Worm (Caenorhabditis elegans) whole organism, mixed stage, embryonic: ENCODE data around the gene F59A1.11.

Experiments used
- M03D4.4 ChIP-seq: sonication (generic microtip); optimal IDR thresholded peaks from 2 replicates; lab custom pipeline; 2017; ENCODE audit warnings: mild to moderate bottlenecking, missing genetic modification characterization, missing compliant biosample characterization
- bed-3 ChIP-seq: fragments of 200-800 bp; sonication (Bioruptor generic); optimal IDR thresholded peaks from 3 replicates; lab custom pipeline; 2018; ENCODE audit warnings: mild to moderate bottlenecking, missing genetic modification characterization, moderate library complexity, missing compliant biosample characterization
- blmp-1 ChIP-seq: fragments of 150-350 bp; optimal IDR thresholded peaks from 2 replicates; lab custom pipeline; 2014; ENCODE audit warnings: missing biosample characterization, missing genetic modification characterization
- ceh-39 ChIP-seq: fragments of 150-350 bp; optimal IDR thresholded peaks from 2 replicates; lab custom pipeline; 2014; ENCODE audit warnings: missing biosample characterization, missing genetic modification characterization
- ceh-43 ChIP-seq: fragments of 200-800 bp; sonication (Bioruptor generic); optimal IDR thresholded peaks from 2 replicates; lab custom pipeline; 2018; ENCODE audit warnings: mild to moderate bottlenecking, missing genetic modification characterization, moderate library complexity, missing compliant biosample characterization
- ceh-83 ChIP-seq: fragments of 200-800 bp; sonication (Bioruptor generic); optimal IDR thresholded peaks from 2 replicates; lab custom pipeline; 2018; ENCODE audit warnings: mild to moderate bottlenecking, missing genetic modification characterization, missing compliant biosample characterization
- ces-1 ChIP-seq: fragments of 150-350 bp; optimal IDR thresholded peaks from 2 replicates; lab custom pipeline; 2014; ENCODE audit warnings: missing biosample characterization, missing genetic modification reagents, missing genetic modification characterization
- drap-1 ChIP-seq: fragments of 200-800 bp; sonication (Bioruptor generic); optimal IDR thresholded peaks from 3 replicates; lab custom pipeline; 2018; ENCODE audit warnings: mild to moderate bottlenecking, missing genetic modification characterization, missing compliant biosample characterization
- elt-1 ChIP-seq: sonication (generic microtip); optimal IDR thresholded peaks from 2 replicates; lab custom pipeline; 2017; ENCODE audit warnings: missing genetic modification characterization, mild to moderate bottlenecking, missing compliant biosample characterization, antibody characterized with exemption, moderate library complexity, borderline replicate concordance; ENCODE audit not compliant: insufficient read depth
- elt-3 ChIP-seq: fragments of 150-350 bp; optimal IDR thresholded peaks from 2 replicates; lab custom pipeline; 2014; ENCODE audit warnings: missing biosample characterization, missing genetic modification characterization
- flh-1 ChIP-seq: fragments of 200-800 bp; sonication (Bioruptor generic); optimal IDR thresholded peaks from 2 replicates; lab custom pipeline; 2018; ENCODE audit warnings: mild to moderate bottlenecking, missing genetic modification characterization, moderate library complexity, missing compliant biosample characterization
- ham-2 ChIP-seq: fragments of 200-800 bp; sonication (Bioruptor generic); optimal IDR thresholded peaks from 2 replicates; lab custom pipeline; 2018; ENCODE audit warnings: mild to moderate bottlenecking, missing genetic modification characterization, missing compliant biosample characterization
- lin-13 ChIP-seq: fragments of 150-350 bp; optimal IDR thresholded peaks from 2 replicates; lab custom pipeline; 2014; ENCODE audit warnings: missing biosample characterization, missing genetic modification characterization
- lin-32 ChIP-seq: fragments of 200-800 bp; sonication (Bioruptor generic); optimal IDR thresholded peaks from 2 replicates; lab custom pipeline; 2018; ENCODE audit warnings: mild to moderate bottlenecking, missing genetic modification characterization, missing compliant biosample characterization
- lsy-2 ChIP-seq: fragments of 150-350 bp; optimal IDR thresholded peaks from 2 replicates; lab custom pipeline; 2014; ENCODE audit warnings: missing biosample characterization, missing genetic modification characterization
- mab-5 ChIP-seq: fragments of 150-350 bp; optimal IDR thresholded peaks from 2 replicates; lab custom pipeline; 2014; ENCODE audit warnings: missing biosample characterization, missing genetic modification characterization
- mep-1 ChIP-seq: fragments of 150-350 bp; optimal IDR thresholded peaks from 2 replicates; lab custom pipeline; 2017; ENCODE audit warnings: missing biosample characterization, missing genetic modification reagents, missing genetic modification characterization, inconsistent platforms
- mls-2 ChIP-seq: sonication (generic microtip); optimal IDR thresholded peaks from 2 replicates; lab custom pipeline; 2016; ENCODE audit warnings: mild to moderate bottlenecking, missing genetic modification characterization, moderate library complexity, missing compliant biosample characterization
- nhr-12 ChIP-seq: fragments of 150-350 bp; optimal IDR thresholded peaks from 2 replicates; lab custom pipeline; 2014; ENCODE audit warnings: missing biosample characterization, missing genetic modification characterization
- nhr-2 ChIP-seq: fragments of 150-350 bp; optimal IDR thresholded peaks from 2 replicates; lab custom pipeline; 2014; ENCODE audit warnings: missing biosample characterization, missing genetic modification characterization
- nhr-237 ChIP-seq: fragments of 150-350 bp; optimal IDR thresholded peaks from 2 replicates; lab custom pipeline; 2014; ENCODE audit warnings: missing biosample characterization, missing genetic modification characterization
- nhr-28 ChIP-seq: fragments of 150-350 bp; optimal IDR thresholded peaks from 2 replicates; lab custom pipeline; 2014; ENCODE audit warnings: missing biosample characterization, missing genetic modification characterization
- nhr-76 ChIP-seq: sonication (generic microtip); optimal IDR thresholded peaks from 2 replicates; lab custom pipeline; 2017; ENCODE audit warnings: missing biosample characterization, missing genetic modification characterization
- pha-4 ChIP-seq: fragments of 150-350 bp; optimal IDR thresholded peaks from 2 replicates; lab custom pipeline; 2018; ENCODE audit warnings: missing biosample characterization, missing genetic modification reagents, missing genetic modification characterization
- sem-2 ChIP-seq: fragments of 200-800 bp; sonication (Bioruptor generic); optimal IDR thresholded peaks from 2 replicates; lab custom pipeline; 2018; ENCODE audit warnings: mild to moderate bottlenecking, missing genetic modification characterization, missing compliant biosample characterization
- snpc-4 ChIP-seq: fragments of 150-350 bp; optimal IDR thresholded peaks from 2 replicates; lab custom pipeline; 2014; ENCODE audit warnings: missing biosample characterization, missing genetic modification characterization
- sptf-1 ChIP-seq: sonication (generic microtip); optimal IDR thresholded peaks from 2 replicates; lab custom pipeline; 2017; ENCODE audit warnings: mild to moderate bottlenecking, missing genetic modification characterization, moderate library complexity, missing compliant biosample characterization
- unc-120 ChIP-seq: sonication (generic microtip); optimal IDR thresholded peaks from 2 replicates; lab custom pipeline; 2017; ENCODE audit warnings: missing genetic modification characterization, missing compliant biosample characterization; ENCODE audit not compliant: poor library complexity, severe bottlenecking
- unc-39 ChIP-seq: fragments of 150-350 bp; optimal IDR thresholded peaks from 2 replicates; lab custom pipeline; 2014; ENCODE audit warnings: missing biosample characterization, missing genetic modification characterization
- unc-62 ChIP-seq: fragments of 150-350 bp; optimal IDR thresholded peaks from 2 replicates; lab custom pipeline; 2014; ENCODE audit warnings: missing biosample characterization, missing genetic modification reagents, missing genetic modification characterization
- zip-8 ChIP-seq: fragments of 150-350 bp; optimal IDR thresholded peaks from 2 replicates; lab custom pipeline; 2014; ENCODE audit warnings: missing biosample characterization, missing genetic modification characterization
- ztf-11 ChIP-seq: fragments of 150-350 bp; optimal IDR thresholded peaks from 2 replicates; lab custom pipeline; 2014; ENCODE audit warnings: missing biosample characterization, missing genetic modification characterization

F59A1.11 gene

ce11 chrV:17660003-17660402 is 5.8 kb downstream of the F59A1.11 start, which contains the start of gene dgat-2:
TSS of gene dgat-2 (plus strand) at chrV:17660303.
- TF ChIP-seq ceh-43 (GFP tag; lab: Kevin White, UChicago) (no peak), bed-3 (no peak), ces-1 (GFP tag; lab: Kevin White, UChicago) (no peak), ceh-39 (tag; lab: Kevin White, UChicago) (no peak), nhr-2 (no peak), pha-4 (tag; lab: Kevin White, UChicago) (no peak), mls-2 (tag; lab: Kevin White, UChicago) (no peak), elt-3 (no peak), flh-1 (GFP tag; lab: Kevin White, UChicago) (no peak), lin-13 (no peak), snpc-4 (tag; lab: Kevin White, UChicago) (no peak), mep-1 (no peak), zip-8 (tag; lab: Kevin White, UChicago) (no peak), unc-120 (tag; lab: Kevin White, UChicago) (no peak), unc-39 (tag; lab: Kevin White, UChicago) (no peak), drap-1 (no peak), M03D4.4 (tag; lab: Kevin White, UChicago) (no peak), unc-62 (GFP tag; lab: Kevin White, UChicago) (no peak), blmp-1 (tag; lab: Kevin White, UChicago) (no peak)

DNA sequence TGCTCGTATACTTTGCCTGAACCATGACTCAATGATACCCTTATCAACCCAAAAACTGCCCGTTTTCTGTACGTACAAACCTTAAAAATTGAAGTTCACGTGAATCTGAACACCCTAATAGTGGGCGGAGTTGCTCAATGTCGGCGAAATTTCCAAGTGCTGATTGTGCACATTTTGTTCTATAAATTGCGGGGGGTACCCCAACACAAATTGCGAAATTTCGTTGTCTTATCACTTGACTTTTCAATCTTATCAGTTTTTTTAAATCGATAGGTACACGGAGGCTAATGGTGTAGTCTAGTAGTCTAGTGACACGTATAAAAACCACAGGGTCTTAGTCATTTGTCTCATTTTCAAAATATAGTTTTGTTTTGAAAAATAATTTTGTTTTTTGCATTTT is 6.6 kb downstream of the F59A1.11 start, which contains the start of gene fbxa-108:
TSS of gene fbxa-108 (minus strand) at position 158 of the 400 bp plus-strand sequence.
- no peak for TF ChIP-seq sptf-1 (tag; lab: Kevin White, UChicago)
- TF ChIP-seq lin-32 (GFP tag; lab: Kevin White, UChicago): no peak
- no peak for TF ChIP-seq mls-2 (tag; lab: Kevin White, UChicago)
- no peak for TF ChIP-seq ceh-83 (GFP tag; lab: Kevin White, UChicago)
- TF ChIP-seq flh-1 (GFP tag; lab: Kevin White, UChicago): no peak
- no peak for TF ChIP-seq blmp-1 (tag; lab: Kevin White, UChicago)
- TF ChIP-seq unc-62 (GFP tag; lab: Kevin White, UChicago): no peak
- no peak for TF ChIP-seq unc-39 (tag; lab: Kevin White, UChicago)
- TF ChIP-seq elt-3: no peak
- TF ChIP-seq M03D4.4 (tag; lab: Kevin White, UChicago): no peak
- TF ChIP-seq nhr-12 (tag; lab: Kevin White, UChicago): no peak
- TF ChIP-seq ceh-39 (tag; lab: Kevin White, UChicago): no peak
- TF ChIP-seq elt-1 (tag; lab: Kevin White, UChicago): no peak
- TF ChIP-seq, all 35 proteins: peak for 0

ce11 chrV:17658824-17659223 is 7.0 kb downstream of the F59A1.11 start:
- TF ChIP-seq nhr-76 (tag; lab: Kevin White, UChicago) (no peak), unc-120 (tag; lab: Kevin White, UChicago) (no peak), ceh-39 (tag; lab: Kevin White, UChicago) (no peak), ztf-11 (tag; lab: Kevin White, UChicago) (no peak), lin-32 (GFP tag; lab: Kevin White, UChicago) (no peak)

DNA sequence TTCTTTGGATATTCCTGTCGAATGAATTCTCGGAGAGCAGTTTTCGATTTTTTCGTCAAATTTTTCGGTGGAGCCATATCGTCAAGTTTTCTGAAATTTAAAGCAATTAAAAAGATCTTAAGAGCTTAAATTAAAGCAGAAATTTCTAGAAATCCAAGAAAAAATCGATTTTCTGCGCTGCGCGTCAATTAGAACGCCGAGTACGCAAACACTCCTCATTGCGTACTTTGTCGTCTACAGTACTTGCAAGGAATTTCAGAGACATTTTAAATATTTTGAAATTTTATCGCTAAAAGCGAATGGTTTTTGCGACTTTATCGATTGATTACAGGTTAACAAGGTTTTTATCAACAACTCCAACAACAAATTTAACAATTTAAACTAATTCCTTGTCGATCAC is 10.6 kb downstream of the F59A1.11 start:
- TF ChIP-seq snpc-4 (tag; lab: Kevin White, UChicago) (no peak), ceh-43 (GFP tag; lab: Kevin White, UChicago) (no peak), mep-1 (no peak), M03D4.4 (tag; lab: Kevin White, UChicago) (no peak), mab-5 (no peak)

ce11 chrV:17650427-17650826 is 15.4 kb downstream of the F59A1.11 start, which contains the start of gene fbxa-192:
TSS of gene fbxa-192 (minus strand) at chrV:17650527.
- TF ChIP-seq lin-13: no peak
- TF ChIP-seq ztf-11 (tag; lab: Kevin White, UChicago): no peak
- no peak for TF ChIP-seq M03D4.4 (tag; lab: Kevin White, UChicago)
- no peak for TF ChIP-seq ham-2 (GFP tag; lab: Kevin White, UChicago)

DNA sequence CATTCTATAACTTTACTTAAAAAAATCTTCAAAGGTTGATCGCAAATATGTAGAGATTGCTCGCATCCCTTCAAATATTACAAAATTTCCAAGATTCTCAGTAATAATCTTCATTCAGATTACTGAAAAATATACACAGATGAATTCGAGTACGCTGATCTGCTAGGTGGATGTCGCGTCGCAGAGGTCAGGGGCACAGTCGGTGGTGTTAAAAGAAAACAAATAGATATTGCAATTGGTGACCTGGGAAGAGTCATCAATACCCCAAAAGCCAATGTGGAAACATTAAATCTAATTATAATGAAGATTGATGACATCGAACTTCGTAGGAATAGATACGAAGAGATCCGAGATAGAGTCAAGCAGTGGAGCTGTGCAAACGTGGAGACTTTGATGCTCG is 37.2 kb downstream of the F59A1.11 start, which contains the start of gene F57G4.10:
TSS of gene F57G4.10 (plus strand) at position 301 of the 400 bp plus-strand sequence.
- TF ChIP-seq unc-62 (GFP tag; lab: Kevin White, UChicago) (no peak), nhr-76 (tag; lab: Kevin White, UChicago) (no peak), flh-1 (GFP tag; lab: Kevin White, UChicago) (no peak), nhr-2 (no peak), M03D4.4 (tag; lab: Kevin White, UChicago) (no peak), nhr-28 (no peak), sem-2 (GFP tag; lab: Kevin White, UChicago) (no peak), ceh-83 (GFP tag; lab: Kevin White, UChicago) (no peak), sptf-1 (tag; lab: Kevin White, UChicago) (no peak), elt-3 (no peak), mab-5 (no peak), nhr-237 (tag; lab: Kevin White, UChicago) (no peak), mep-1 (no peak), unc-120 (tag; lab: Kevin White, UChicago) (no peak), ztf-11 (tag; lab: Kevin White, UChicago) (no peak), lsy-2 (no peak), ham-2 (GFP tag; lab: Kevin White, UChicago) (no peak), zip-8 (tag; lab: Kevin White, UChicago) (no peak), elt-1 (tag; lab: Kevin White, UChicago) (no peak), ceh-39 (tag; lab: Kevin White, UChicago) (no peak)
